Worm (Caenorhabditis elegans) whole organism, late embryonic: ENCODE data around the gene cls-1.

Experiments used
- Y22D7AL.16 ChIP-seq: sonication (generic microtip); optimal IDR thresholded peaks from 2 replicates; lab custom pipeline; 2016; ENCODE audit warnings: missing genetic modification characterization, missing compliant biosample characterization
- ama-1 ChIP-seq: fragments of 150-350 bp; optimal IDR thresholded peaks from 2 replicates; lab custom pipeline; 2014
- ceh-18 ChIP-seq: sonication (generic microtip); optimal IDR thresholded peaks from 2 replicates; lab custom pipeline; 2016; ENCODE audit warnings: missing genetic modification characterization, missing compliant biosample characterization
- lin-11 ChIP-seq: fragments of 200-800 bp; sonication (Bioruptor generic); optimal IDR thresholded peaks from 2 replicates; lab custom pipeline; 2018; ENCODE audit warnings: mild to moderate bottlenecking, missing genetic modification characterization, missing compliant biosample characterization
- nhr-11 ChIP-seq: fragments of 150-350 bp; optimal IDR thresholded peaks from 2 replicates; lab custom pipeline; 2014; ENCODE audit warnings: missing biosample characterization, missing genetic modification characterization
- npax-4 ChIP-seq: sonication (generic microtip); optimal IDR thresholded peaks from 2 replicates; lab custom pipeline; 2016; ENCODE audit warnings: missing genetic modification characterization, missing compliant biosample characterization
- sdc-2 ChIP-seq: sonication (generic microtip); optimal IDR thresholded peaks from 2 replicates; lab custom pipeline; 2016; ENCODE audit warnings: missing genotype, missing genetic modification characterization, missing compliant biosample characterization
- tbx-2 ChIP-seq: sonication (generic microtip); optimal IDR thresholded peaks from 2 replicates; lab custom pipeline; 2016; ENCODE audit warnings: missing genetic modification characterization, missing compliant biosample characterization
- unc-3 ChIP-seq, 2 experiments: fragments of 200-800 bp in 1 of 2; sonication (Bioruptor generic) in 1 of 2; sonication (generic microtip) in 1 of 2; conservative IDR thresholded peaks in 1 of 2; optimal IDR thresholded peaks in 1 of 2; 2 replicates each; pipeline versions ENCODE4 v1.3.6 to Lab custom; 2016 to 2022; ENCODE audit warnings: missing compliant biosample characterization in 2 of 2, missing genetic modification characterization in 2 of 2, missing genetic modification reagents in 1 of 2

- TF ChIP-seq ama-1 (no peak), npax-4 (tag; lab: Kevin White, UChicago) (no peak), Y22D7AL.16 (tag; lab: Kevin White, UChicago) (no peak), unc-3 (GFP tag; conservative IDR thresholded peaks at IDR 0.05; lab: Robert Waterston, UW) (no peak), unc-3 (tag; optimal IDR thresholded peaks at IDR 0.05; lab: Kevin White, UChicago) (no peak), nhr-11 (tag; lab: Kevin White, UChicago) (no peak), tbx-2 (no peak), ceh-18 (tag; lab: Kevin White, UChicago) (no peak), lin-11 (no peak), sdc-2 (tag; lab: Kevin White, UChicago) (no peak)
These were observed 43.0 kb downstream of the cls-1 start for ce11 chrIII:7550979-7551378.
